Fruit fly (Drosophila melanogaster): Measurements from ENCODE around the gene Pex12.
A peak's percentile ranks its signal among the peaks of the same experiment; 100 is the strongest.

Pex12 gene

DNA sequence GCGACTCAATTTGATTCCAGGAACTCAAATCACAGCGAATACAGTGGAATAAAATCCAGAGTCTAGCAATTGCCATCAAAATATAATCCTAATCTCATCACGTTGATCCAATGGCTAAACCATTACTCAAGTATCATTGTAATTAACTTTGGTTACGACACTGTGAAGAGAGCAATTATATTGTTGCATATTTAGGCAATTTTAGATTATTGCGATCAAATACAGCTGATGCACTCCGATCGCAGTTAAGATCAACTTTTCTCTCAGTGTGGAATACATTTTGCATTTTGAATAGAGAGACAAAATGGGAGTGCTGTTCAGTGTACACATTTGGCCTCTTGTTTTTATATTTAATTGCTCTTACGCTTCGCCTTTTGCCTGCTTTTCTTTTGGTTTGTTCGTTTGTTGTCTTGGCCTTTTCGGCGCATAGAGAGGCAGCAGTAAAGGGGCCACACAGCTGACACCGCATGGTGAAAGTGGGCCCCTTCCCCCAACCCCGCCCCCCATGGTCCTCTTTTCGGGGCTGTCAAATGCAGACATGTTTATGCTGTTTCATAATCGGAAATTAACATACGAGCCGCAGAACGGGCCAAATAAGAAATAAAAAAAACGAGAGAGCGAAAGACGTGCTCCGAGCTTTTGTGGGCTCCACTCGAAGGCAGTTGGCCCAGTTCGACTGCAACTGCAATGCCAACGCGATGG, 30.5 kb downstream of the Pex12 start (continued):
- TF ChIP-seq CG18262 (tag; optimal IDR thresholded peaks at IDR 0.05) (peak; percentile 76), CG10959 (GFP tag; IDR thresholded peaks at IDR 0.05) (no peak), pros (GFP tag; optimal IDR thresholded peaks at IDR 0.05) (no peak), CG14667 (GFP tag; IDR thresholded peaks at IDR 0.05) (peak; percentile 39; the same call in 1 of the 2 replicates), da (GFP tag; optimal IDR thresholded peaks at IDR 0.05) (no peak), zf30C (GFP tag; optimal IDR thresholded peaks at IDR 0.05) (peak; percentile 37), pnt (GFP tag; optimal IDR thresholded peaks at IDR 0.05) (peak; percentile 69), ase (GFP tag; IDR thresholded peaks at IDR 0.05) (0 out of 3 replicates have a peak, but pooled peaks have one; percentile 7), seq (GFP tag; IDR thresholded peaks at IDR 0.05) (no peak), CG13123 (GFP tag; optimal IDR thresholded peaks at IDR 0.05) (peak; percentile 31), tap (tag; optimal IDR thresholded peaks at IDR 0.05) (peak; percentile 55), CG12942 (GFP tag; optimal IDR thresholded peaks at IDR 0.05) (peak; percentile 54), rib (GFP tag; IDR thresholded peaks at IDR 0.05) (no peak), corto (GFP tag; optimal IDR thresholded peaks at IDR 0.05) (peak; percentile 8), HmgD (GFP tag; optimal IDR thresholded peaks at IDR 0.05) (no peak), CG18764 (GFP tag; optimal IDR thresholded peaks at IDR 0.05) (peak; percentile 48), CG12659 (GFP tag; optimal IDR thresholded peaks at IDR 0.05) (peak; percentile 26), Usf (GFP tag; optimal IDR thresholded peaks at IDR 0.05) (no peak), CG16815 (GFP tag; optimal IDR thresholded peaks at IDR 0.05) (no peak), CG17359 (tag; optimal IDR thresholded peaks at IDR 0.05) (peak; percentile 75), CG32772 (GFP tag; IDR thresholded peaks at IDR 0.05) (peak; percentile 19; the same call in 1 of the 2 replicates), CG10147 (GFP tag; optimal IDR thresholded peaks at IDR 0.05) (peak; percentile 57), CG14965 (GFP tag; optimal IDR thresholded peaks at IDR 0.05; ENCODE audit: borderline replicate concordance) (no peak), CG18476 (GFP tag; optimal IDR thresholded peaks at IDR 0.05) (peak; percentile 38), Nf-YB (GFP tag; optimal IDR thresholded peaks at IDR 0.05) (peak; percentile 21), bbx (GFP tag; IDR thresholded peaks at IDR 0.05; ENCODE audit: partially characterized antibody) (0 out of 2 replicates have a peak, but pooled peaks have one; percentile 15), lmd (GFP tag; IDR thresholded peaks at IDR 0.05) (peak; percentile 70), Hmr (GFP tag; optimal IDR thresholded peaks at IDR 0.05) (peak; percentile 39), CG9817 (tag; optimal IDR thresholded peaks at IDR 0.05) (peak; percentile 21), CG1603 (tag; optimal IDR thresholded peaks at IDR 0.05) (peak; percentile 87), CG2120 (GFP tag; optimal IDR thresholded peaks at IDR 0.05) (peak; percentile 54), CG8281 (tag; optimal IDR thresholded peaks at IDR 0.05) (peak; percentile 11), tio (GFP tag; optimal IDR thresholded peaks at IDR 0.05) (peak; percentile 37), chm (GFP tag; IDR thresholded peaks at IDR 0.05) (peak; percentile 34; the same call in 1 of the 2 replicates), CG8388 (GFP tag; optimal IDR thresholded peaks at IDR 0.05) (peak; percentile 67), Camta (GFP tag; optimal IDR thresholded peaks at IDR 0.05) (peak; percentile 73), ewg (GFP tag; optimal IDR thresholded peaks at IDR 0.05) (peak; percentile 52), CG7928 (GFP tag; optimal IDR thresholded peaks at IDR 0.05) (no peak), Mad (GFP tag; optimal IDR thresholded peaks at IDR 0.05) (peak; percentile 42), scrt (GFP tag; optimal IDR thresholded peaks at IDR 0.05) (peak; percentile 39), aop (GFP tag; IDR thresholded peaks at IDR 0.05) (0 out of 2 replicates have a peak, but pooled peaks have one; percentile 38), CG5245 (GFP tag; optimal IDR thresholded peaks at IDR 0.05) (peak; percentile 2), CG7372 (GFP tag; IDR thresholded peaks at IDR 0.05) (no peak), CG10274 (GFP tag; optimal IDR thresholded peaks at IDR 0.05) (no peak), CG7786 (GFP tag; optimal IDR thresholded peaks at IDR 0.05) (peak; percentile 60), Fer2 (tag; optimal IDR thresholded peaks at IDR 0.05) (no peak), Sox102F (GFP tag; optimal IDR thresholded peaks at IDR 0.05) (peak; percentile 85), sima (GFP tag; optimal IDR thresholded peaks at IDR 0.05) (no peak), ab (GFP tag; optimal IDR thresholded peaks at IDR 0.05) (peak; percentile 63)
